Worm (Caenorhabditis elegans) whole organism, L3 larva: Measurements from ENCODE around the gene C05D11.8.
A peak's percentile ranks its signal among the peaks of the same experiment; 100 is the strongest.

Experiments
- R02D3.7 ChIP-seq: fragments of 150-350 bp; optimal IDR thresholded peaks from 2 replicates; lab custom pipeline; 2014; ENCODE audit warnings: missing biosample characterization, missing genetic modification characterization
- ZK546.5 ChIP-seq: sonication (generic microtip); optimal IDR thresholded peaks from 2 replicates; lab custom pipeline; 2017; ENCODE audit warnings: missing biosample characterization, missing genetic modification characterization
- aly-2 ChIP-seq: fragments of 150-350 bp; optimal IDR thresholded peaks from 2 replicates; lab custom pipeline; 2014; ENCODE audit warnings: missing biosample characterization, missing genetic modification characterization
- ama-1 ChIP-seq: fragments of 150-350 bp; optimal IDR thresholded peaks from 2 replicates; lab custom pipeline; 2018
- ceh-16 ChIP-seq: sonication (generic microtip); optimal IDR thresholded peaks from 2 replicates; lab custom pipeline; 2017; ENCODE audit warnings: missing biosample characterization, missing genetic modification characterization
- ceh-28 ChIP-seq: fragments of 150-350 bp; optimal IDR thresholded peaks from 2 replicates; lab custom pipeline; 2014; ENCODE audit warnings: missing biosample characterization, missing genetic modification reagents, missing genetic modification characterization
- ceh-82 ChIP-seq: fragments of 150-350 bp; optimal IDR thresholded peaks from 2 replicates; lab custom pipeline; 2014; ENCODE audit warnings: missing biosample characterization, missing genetic modification characterization
- ceh-9 ChIP-seq: sonication (generic microtip); optimal IDR thresholded peaks from 2 replicates; lab custom pipeline; 2018; ENCODE audit warnings: missing biosample characterization, missing genetic modification characterization
- daf-12 ChIP-seq: fragments of 150-350 bp; optimal IDR thresholded peaks from 2 replicates; lab custom pipeline; 2014; ENCODE audit warnings: missing biosample characterization, missing genetic modification reagents, missing genetic modification characterization
- egl-27 ChIP-seq: sonication (generic microtip); optimal IDR thresholded peaks from 4 replicates; lab custom pipeline; 2017; ENCODE audit warnings: missing biosample characterization, missing genetic modification reagents, missing genetic modification characterization
- egl-5 ChIP-seq: fragments of 150-350 bp; optimal IDR thresholded peaks from 2 replicates; lab custom pipeline; 2017; ENCODE audit warnings: missing biosample characterization, missing genetic modification reagents, missing genetic modification characterization, inconsistent platforms
- elt-1 ChIP-seq: fragments of 150-350 bp; optimal IDR thresholded peaks from 2 replicates; lab custom pipeline; 2014; ENCODE audit warnings: missing biosample characterization, missing genetic modification characterization
- elt-2 ChIP-seq: sonication (generic microtip); optimal IDR thresholded peaks from 2 replicates; lab custom pipeline; 2016; ENCODE audit warnings: missing genetic modification reagents, mild to moderate bottlenecking, missing genetic modification characterization, missing compliant biosample characterization
- elt-3 ChIP-seq, 3 experiments: fragments of 150-350 bp in 1 of 3; sonication (generic microtip) in 2 of 3; optimal IDR thresholded peaks; 2 replicates in 2 of 3; 4 replicates in 1 of 3; lab custom pipeline; 2014 to 2017; ENCODE audit warnings: missing biosample characterization in 3 of 3, missing genetic modification characterization in 3 of 3
- eor-1 ChIP-seq, 2 experiments: fragments of 150-350 bp; optimal IDR thresholded peaks; 2 replicates each; lab custom pipeline; 2014 to 2018; ENCODE audit warnings: missing biosample characterization in 2 of 2, missing genetic modification characterization in 2 of 2
- fkh-10 ChIP-seq: sonication (generic microtip); optimal IDR thresholded peaks from 2 replicates; lab custom pipeline; 2017; ENCODE audit warnings: missing biosample characterization, missing genetic modification reagents, missing genetic modification characterization
- fkh-2 ChIP-seq: fragments of 150-350 bp; optimal IDR thresholded peaks from 2 replicates; lab custom pipeline; 2014; ENCODE audit warnings: missing biosample characterization, missing genetic modification reagents, missing genetic modification characterization
- hmg-11 ChIP-seq: sonication (generic microtip); optimal IDR thresholded peaks from 2 replicates; lab custom pipeline; 2016; ENCODE audit warnings: missing genetic modification characterization, missing compliant biosample characterization
- jun-1 ChIP-seq: fragments of 150-350 bp; optimal IDR thresholded peaks from 2 replicates; lab custom pipeline; 2014; ENCODE audit warnings: missing biosample characterization, missing genetic modification reagents, missing genetic modification characterization
- lin-15B ChIP-seq: fragments of 150-350 bp; optimal IDR thresholded peaks from 2 replicates; lab custom pipeline; 2014; ENCODE audit warnings: missing biosample characterization, missing genetic modification characterization
- lin-39 ChIP-seq: fragments of 150-350 bp; optimal IDR thresholded peaks from 2 replicates; lab custom pipeline; 2018; ENCODE audit warnings: missing biosample characterization, missing genetic modification reagents, missing genetic modification characterization
- lsy-12 ChIP-seq: sonication (generic microtip); optimal IDR thresholded peaks from 2 replicates; lab custom pipeline; 2016; ENCODE audit warnings: mild to moderate bottlenecking, missing genetic modification characterization, missing compliant biosample characterization
- mdl-1 ChIP-seq: fragments of 150-350 bp; optimal IDR thresholded peaks from 2 replicates; lab custom pipeline; 2014; ENCODE audit warnings: missing biosample characterization, missing genetic modification characterization
- mml-1 ChIP-seq: fragments of 150-350 bp; sonication (generic microtip); optimal IDR thresholded peaks from 3 replicates; lab custom pipeline; 2014; ENCODE audit warnings: missing biosample characterization, missing genetic modification characterization
- nfya-1 ChIP-seq: sonication (generic microtip); optimal IDR thresholded peaks from 2 replicates; lab custom pipeline; 2017; ENCODE audit warnings: missing genetic modification characterization, mild to moderate bottlenecking, missing compliant biosample characterization, antibody characterized with exemption, moderate library complexity; ENCODE audit not compliant: insufficient read depth
- nhr-11 ChIP-seq: fragments of 150-350 bp; optimal IDR thresholded peaks from 2 replicates; lab custom pipeline; 2014; ENCODE audit warnings: missing biosample characterization, missing genetic modification characterization
- nhr-12 ChIP-seq: fragments of 150-350 bp; optimal IDR thresholded peaks from 2 replicates; lab custom pipeline; 2014; ENCODE audit warnings: missing biosample characterization, missing genetic modification characterization
- nhr-23 ChIP-seq: fragments of 150-350 bp; optimal IDR thresholded peaks from 2 replicates; lab custom pipeline; 2014; ENCODE audit warnings: missing biosample characterization, missing genetic modification reagents, missing genetic modification characterization
- nhr-237 ChIP-seq: fragments of 150-350 bp; optimal IDR thresholded peaks from 2 replicates; lab custom pipeline; 2014; ENCODE audit warnings: missing biosample characterization, missing genetic modification characterization
- nhr-25 ChIP-seq: sonication (generic microtip); optimal IDR thresholded peaks from 2 replicates; lab custom pipeline; 2017; ENCODE audit warnings: missing biosample characterization, missing genetic modification characterization
- nhr-28 ChIP-seq: fragments of 150-350 bp; optimal IDR thresholded peaks from 2 replicates; lab custom pipeline; 2014; ENCODE audit warnings: missing biosample characterization, missing genetic modification characterization
- nhr-43 ChIP-seq: sonication (generic microtip); optimal IDR thresholded peaks from 2 replicates; lab custom pipeline; 2016; ENCODE audit warnings: mild to moderate bottlenecking, missing genetic modification characterization, missing compliant biosample characterization; ENCODE audit not compliant: poor library complexity, severe bottlenecking
- nhr-67 ChIP-seq: fragments of 150-350 bp; optimal IDR thresholded peaks from 2 replicates; lab custom pipeline; 2014; ENCODE audit warnings: missing biosample characterization, missing genetic modification characterization
- nhr-76 ChIP-seq: fragments of 150-350 bp; sonication (generic microtip); optimal IDR thresholded peaks from 5 replicates; lab custom pipeline; 2014; ENCODE audit warnings: missing biosample characterization, missing genetic modification characterization
- nhr-77 ChIP-seq: fragments of 150-350 bp; optimal IDR thresholded peaks from 2 replicates; lab custom pipeline; 2014; ENCODE audit warnings: missing biosample characterization, missing genetic modification characterization
- pha-4 ChIP-seq: fragments of 150-350 bp; optimal IDR thresholded peaks from 2 replicates; lab custom pipeline; 2014; ENCODE audit warnings: missing biosample characterization, missing genetic modification reagents, missing genetic modification characterization
- pqm-1 ChIP-seq: fragments of 150-350 bp; optimal IDR thresholded peaks from 2 replicates; lab custom pipeline; 2017; ENCODE audit warnings: missing biosample characterization, missing genetic modification characterization, inconsistent platforms
- sea-2 ChIP-seq: fragments of 150-350 bp; sonication (generic microtip); optimal IDR thresholded peaks from 4 replicates; lab custom pipeline; 2014; ENCODE audit warnings: missing biosample characterization, missing genetic modification reagents, missing genetic modification characterization
- skn-1 ChIP-seq: fragments of 150-350 bp; optimal IDR thresholded peaks from 2 replicates; lab custom pipeline; 2014; ENCODE audit warnings: missing biosample characterization, missing genetic modification characterization
- snpc-4 ChIP-seq: fragments of 150-350 bp; optimal IDR thresholded peaks from 2 replicates; lab custom pipeline; 2014; ENCODE audit warnings: missing biosample characterization, missing genetic modification characterization
- tbx-2 ChIP-seq: sonication (generic microtip); optimal IDR thresholded peaks from 2 replicates; lab custom pipeline; 2016; ENCODE audit warnings: mild to moderate bottlenecking, missing genetic modification characterization, missing compliant biosample characterization
- unc-39 ChIP-seq: sonication (generic microtip); optimal IDR thresholded peaks from 4 replicates; lab custom pipeline; 2017; ENCODE audit warnings: missing biosample characterization, missing genetic modification characterization
- unc-62 ChIP-seq: fragments of 150-350 bp; sonication (generic microtip); optimal IDR thresholded peaks from 4 replicates; lab custom pipeline; 2014; ENCODE audit warnings: missing biosample characterization, missing genetic modification reagents, missing genetic modification characterization
- zag-1 ChIP-seq: fragments of 150-350 bp; optimal IDR thresholded peaks from 2 replicates; lab custom pipeline; 2014; ENCODE audit warnings: missing biosample characterization, missing genetic modification characterization
- ztf-4 ChIP-seq: fragments of 150-350 bp; optimal IDR thresholded peaks from 2 replicates; lab custom pipeline; 2014; ENCODE audit warnings: missing biosample characterization, missing genetic modification characterization

The C05D11.8 gene

ce11 chrIII:6421973-6422511 lies 5.1 kb downstream of the C05D11.8 start:
- no peak for TF ChIP-seq nhr-67 (tag; lab: Kevin White, UChicago)
- peak; percentile 47 for TF ChIP-seq mdl-1 (tag; lab: Kevin White, UChicago)
- TF ChIP-seq nhr-76 (tag; lab: Kevin White, UChicago) = no peak
- no peak for TF ChIP-seq ZK546.5 (tag; lab: Kevin White, UChicago)
- TF ChIP-seq snpc-4 (tag; lab: Kevin White, UChicago) = no peak
- no peak for TF ChIP-seq lin-15B
- TF ChIP-seq elt-3 (tag; optimal IDR thresholded peaks at IDR 0.05; lab: Kevin White, UChicago) = peak in 1 of 3 experiments; percentile 3
- peak; percentile 19 for TF ChIP-seq pha-4 (tag; lab: Kevin White, UChicago)
- TF ChIP-seq pqm-1 (tag; lab: Kevin White, UChicago) = peak; percentile 89
- no peak for TF ChIP-seq ceh-82 (tag; lab: Kevin White, UChicago)
- peak; percentile 72 for TF ChIP-seq nhr-43 (tag; lab: Kevin White, UChicago)
- TF ChIP-seq lsy-12 (tag; lab: Kevin White, UChicago) = no peak
- TF ChIP-seq ztf-4 = no peak
- peak; percentile 91 for TF ChIP-seq elt-2 (tag; lab: Kevin White, UChicago)
- no peak for TF ChIP-seq unc-62
- no peak for TF ChIP-seq daf-12 (tag; lab: Kevin White, UChicago)
- no peak for TF ChIP-seq aly-2 (tag; lab: Kevin White, UChicago)

DNA sequence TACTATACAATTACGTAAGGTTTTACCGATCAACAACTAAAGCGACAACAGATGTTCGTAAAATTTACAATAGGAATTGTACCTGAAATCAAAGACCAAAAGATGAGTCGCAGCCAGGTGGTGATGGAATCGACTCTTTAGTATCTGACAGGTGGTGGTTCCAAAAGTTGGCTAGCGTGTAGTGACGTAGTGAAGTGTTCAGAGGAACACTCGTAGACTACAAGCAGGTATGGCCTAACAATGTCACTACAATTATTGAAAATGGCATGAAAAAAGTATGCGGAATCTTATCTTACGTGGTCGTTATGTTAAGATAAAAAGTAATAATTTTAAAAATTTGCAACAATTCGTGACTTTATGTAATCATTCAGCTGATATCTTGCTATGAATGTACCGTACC lies 5.6 kb downstream of the C05D11.8 start:
- TF ChIP-seq skn-1 (tag; lab: Kevin White, UChicago) = no peak
- no peak for TF ChIP-seq hmg-11 (tag; lab: Kevin White, UChicago)
- no peak for TF ChIP-seq mml-1 (tag; lab: Kevin White, UChicago)
- TF ChIP-seq daf-12 (tag; lab: Kevin White, UChicago) = no peak
- no peak for TF ChIP-seq nhr-237 (tag; lab: Kevin White, UChicago)
- TF ChIP-seq nfya-1 (tag; lab: Kevin White, UChicago) = no peak

- TF ChIP-seq hmg-11 (tag; lab: Kevin White, UChicago) (peak; percentile 66), aly-2 (tag; lab: Kevin White, UChicago) (no peak), zag-1 (tag; lab: Kevin White, UChicago) (no peak), ceh-28 (tag; lab: Kevin White, UChicago) (peak; percentile 68), daf-12 (tag; lab: Kevin White, UChicago) (no peak), lin-15B (peak; percentile 50), ceh-9 (no peak), ZK546.5 (tag; lab: Kevin White, UChicago) (no peak), ztf-4 (no peak), lin-39 (tag; lab: Kevin White, UChicago) (peak; percentile 79), elt-3 (tag; optimal IDR thresholded peaks at IDR 0.05; lab: Kevin White, UChicago) (peak in 2 of 3 experiments; percentile 19 to 34), ama-1 (lab: Kevin White, UChicago) (peak; percentile 75), pha-4 (tag; lab: Kevin White, UChicago) (peak; percentile 60), nfya-1 (tag; lab: Kevin White, UChicago) (peak; percentile 78), nhr-23 (tag; lab: Kevin White, UChicago) (peak; percentile 97), R02D3.7 (tag; lab: Kevin White, UChicago) (peak; percentile 65), elt-2 (tag; lab: Kevin White, UChicago) (peak; percentile 92), lsy-12 (tag; lab: Kevin White, UChicago) (peak; percentile 88), fkh-2 (tag; lab: Kevin White, UChicago) (no peak), fkh-10 (GFP tag; lab: Kevin White, UChicago) (no peak), nhr-237 (tag; lab: Kevin White, UChicago) (no peak), mml-1 (tag; lab: Kevin White, UChicago) (no peak), elt-1 (tag; lab: Kevin White, UChicago) (peak; percentile 9), mdl-1 (tag; lab: Kevin White, UChicago) (peak; percentile 95), egl-27 (tag; lab: Kevin White, UChicago) (peak; percentile 63), nhr-76 (tag; lab: Kevin White, UChicago) (no peak), nhr-12 (tag; lab: Kevin White, UChicago) (no peak), eor-1 (tag; optimal IDR thresholded peaks at IDR 0.05; lab: Kevin White, UChicago) (peak in 1 of 2 experiments; percentile 21), tbx-2 (peak; percentile 79), nhr-11 (peak; percentile 30), ceh-82 (tag; lab: Kevin White, UChicago) (peak; percentile 22), sea-2 (no peak), nhr-43 (tag; lab: Kevin White, UChicago) (peak; percentile 96), egl-5 (no peak), nhr-77 (tag; lab: Kevin White, UChicago) (peak; percentile 30), nhr-28 (tag; lab: Kevin White, UChicago) (no peak), jun-1 (tag; lab: Kevin White, UChicago) (peak; percentile 88), pqm-1 (tag; lab: Kevin White, UChicago) (peak; percentile 67), ceh-16 (tag; lab: Kevin White, UChicago) (no peak), unc-62 (peak; percentile 53), skn-1 (tag; lab: Kevin White, UChicago) (peak; percentile 76), snpc-4 (tag; lab: Kevin White, UChicago) (peak; percentile 35), unc-39 (no peak), nhr-25 (peak; percentile 92)
These were observed 6.1 kb downstream of the C05D11.8 start for ce11 chrIII:6420995-6421404.
